Fruit fly (Drosophila melanogaster): ENCODE results near the gene Set.
A peak's percentile ranks its signal among the peaks of the same experiment; 100 is the strongest.

DNA sequence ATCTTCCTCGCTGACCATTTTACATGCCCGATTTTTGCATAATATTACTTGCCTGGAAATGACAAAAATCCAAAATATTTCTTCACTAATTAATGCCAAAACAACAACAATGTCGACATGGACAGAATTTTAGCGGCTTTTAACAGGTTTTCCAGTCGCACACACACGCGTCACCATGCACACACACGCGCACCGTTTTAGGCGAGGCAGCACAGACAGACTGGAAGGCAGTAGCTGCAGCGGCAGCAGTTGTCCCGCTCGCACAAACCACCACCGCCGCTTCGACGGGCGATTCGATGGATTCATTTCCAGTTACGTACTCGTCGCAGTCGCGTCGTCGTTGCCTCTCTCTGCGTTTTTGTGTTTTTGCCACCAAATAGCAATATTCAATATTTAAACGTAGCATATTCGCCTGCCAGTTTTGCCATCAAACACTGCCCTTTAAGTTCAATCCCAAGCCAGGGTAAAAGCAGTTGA is 27.3 kb downstream of the Set start, which contains the start of gene CG45218:
- TF ChIP-seq usp (GFP tag; optimal IDR thresholded peaks at IDR 0.05) (no peak), Dll (optimal IDR thresholded peaks at IDR 0.05) (no peak), psq (optimal IDR thresholded peaks at IDR 0.05) (no peak), CG8478 (optimal IDR thresholded peaks at IDR 0.05) (peak; percentile 2)

Data from whole organism.